Fruit fly (Drosophila melanogaster) whole organism, embryonic: Measurements from ENCODE around the gene Mst77F.
A peak's percentile ranks its signal among the peaks of the same experiment; 100 is the strongest.

Experiments used
- Atf6 ChIP-seq: fragments of 200-800 bp; sonication (Bioruptor generic); IDR thresholded peaks from 2 replicates; pipeline ENCODE4 v1.3.6; 2022; ENCODE audit warnings: missing biosample characterization, missing genetic modification characterization
- B-H1 ChIP-seq: fragments of 200-800 bp; sonication (Bioruptor generic); IDR thresholded peaks from 3 replicates; pipeline ENCODE4 v1.3.6; 2022; ENCODE audit warnings: missing biosample characterization, missing genetic modification characterization
- CG1024 ChIP-seq: fragments of 200-800 bp; sonication (Bioruptor generic); IDR thresholded peaks from 2 replicates; pipeline ENCODE4 v1.3.6; 2022; ENCODE audit warnings: missing biosample characterization, missing genetic modification characterization
- CG10274 ChIP-seq: fragments of 200-800 bp; sonication (Bioruptor generic); optimal IDR thresholded peaks from 3 replicates; lab custom pipeline; 2017; ENCODE audit warnings: missing biosample characterization, mild to moderate bottlenecking, missing genetic modification characterization
- CG10543 ChIP-seq: fragments of 200-800 bp; sonication (Bioruptor generic); optimal IDR thresholded peaks from 3 replicates; lab custom pipeline; 2017; ENCODE audit warnings: missing biosample characterization, mild to moderate bottlenecking, missing genetic modification characterization, moderate library complexity
- CG12155 ChIP-seq: fragments of 200-800 bp; sonication (Bioruptor generic); optimal IDR thresholded peaks from 3 replicates; lab custom pipeline; 2016; ENCODE audit warnings: missing biosample characterization, missing genetic modification characterization
- CG12942 ChIP-seq: fragments of 200-800 bp; sonication (Bioruptor generic); optimal IDR thresholded peaks from 3 replicates; lab custom pipeline; 2016; ENCODE audit warnings: missing biosample characterization, missing genetic modification characterization
- CG13424 ChIP-seq: fragments of 200-800 bp; sonication (Bioruptor generic); optimal IDR thresholded peaks from 2 replicates; lab custom pipeline; 2019; ENCODE audit warnings: missing biosample characterization, mild to moderate bottlenecking, missing genetic modification characterization, moderate library complexity
- CG14014 ChIP-seq: fragments of 200-800 bp; sonication (Bioruptor generic); IDR thresholded peaks from 2 replicates; pipeline ENCODE4 v1.3.6; 2022; ENCODE audit warnings: missing biosample characterization, missing genetic modification characterization
- CG15514 ChIP-seq: fragments of 200-800 bp; sonication (Bioruptor generic); optimal IDR thresholded peaks from 3 replicates; lab custom pipeline; 2017; ENCODE audit warnings: missing biosample characterization, missing genetic modification characterization, mild to moderate bottlenecking, moderate library complexity, missing genetic modification reagents
- CG17568 ChIP-seq: fragments of 200-800 bp; sonication (Bioruptor generic); optimal IDR thresholded peaks from 2 replicates; lab custom pipeline; 2018; ENCODE audit warnings: missing biosample characterization, mild to moderate bottlenecking, missing genetic modification characterization, moderate library complexity
- CG18476 ChIP-seq: fragments of 200-800 bp; sonication (Bioruptor generic); optimal IDR thresholded peaks from 2 replicates; lab custom pipeline; 2016; ENCODE audit warnings: missing biosample characterization, mild to moderate bottlenecking, missing genetic modification characterization
- CG30431 ChIP-seq: fragments of 200-800 bp; sonication (Bioruptor generic); optimal IDR thresholded peaks from 2 replicates; lab custom pipeline; 2017; ENCODE audit warnings: missing biosample characterization, missing genetic modification characterization
- CG31441 ChIP-seq: fragments of 200-800 bp; sonication (Bioruptor generic); IDR thresholded peaks from 2 replicates; pipeline ENCODE4 v1.3.6; 2022; ENCODE audit warnings: missing biosample characterization, missing genetic modification characterization
- CG32532 ChIP-seq: fragments of 200-800 bp; sonication (Bioruptor generic); IDR thresholded peaks from 2 replicates; pipeline ENCODE4 v1.3.6; 2022; ENCODE audit warnings: missing biosample characterization, missing genetic modification characterization
- CG3281 ChIP-seq: fragments of 200-800 bp; sonication (Bioruptor generic); optimal IDR thresholded peaks from 3 replicates; lab custom pipeline; 2017; ENCODE audit warnings: missing biosample characterization, mild to moderate bottlenecking, missing genetic modification characterization
- CG33213 ChIP-seq: fragments of 200-800 bp; sonication (Bioruptor generic); optimal IDR thresholded peaks from 3 replicates; lab custom pipeline; 2016; ENCODE audit warnings: missing biosample characterization, missing genetic modification characterization
- CG3726 ChIP-seq: fragments of 200-800 bp; sonication (Bioruptor generic); IDR thresholded peaks from 3 replicates; pipeline ENCODE4, ENCODE4 v1.3.6; 2022; ENCODE audit warnings: missing biosample characterization, missing genetic modification characterization
- CG4424 ChIP-seq: fragments of 200-800 bp; sonication (Bioruptor generic); optimal IDR thresholded peaks from 3 replicates; lab custom pipeline; 2016; ENCODE audit warnings: missing biosample characterization, missing genetic modification characterization
- CG6254 ChIP-seq: fragments of 200-800 bp; sonication (Bioruptor generic); optimal IDR thresholded peaks from 3 replicates; lab custom pipeline; 2017; ENCODE audit warnings: mild to moderate bottlenecking, missing biosample characterization, missing genetic modification reagents, missing genetic modification characterization
- CG7786 ChIP-seq: fragments of 200-800 bp; sonication (Bioruptor generic); optimal IDR thresholded peaks from 2 replicates; lab custom pipeline; 2016; ENCODE audit warnings: missing biosample characterization, missing genetic modification characterization
- CG7928 ChIP-seq: fragments of 200-800 bp; sonication (Bioruptor generic); optimal IDR thresholded peaks from 2 replicates; lab custom pipeline; 2017; ENCODE audit warnings: missing biosample characterization, mild to moderate bottlenecking, missing genetic modification characterization
- CG7963 ChIP-seq: fragments of 200-800 bp; sonication (Bioruptor generic); IDR thresholded peaks from 3 replicates; pipeline ENCODE4 v1.3.6; 2022; ENCODE audit warnings: missing biosample characterization, missing genetic modification characterization; ENCODE audit not compliant: partially characterized antibody
- CG9215 ChIP-seq: fragments of 200-800 bp; sonication (Bioruptor generic); IDR thresholded peaks from 2 replicates; pipeline ENCODE4 v1.3.6; 2022; ENCODE audit warnings: missing biosample characterization, missing genetic modification characterization
- CHES-1-like ChIP-seq: fragments of 200-800 bp; sonication (Bioruptor generic); optimal IDR thresholded peaks from 2 replicates; lab custom pipeline; 2016; ENCODE audit warnings: missing biosample characterization, missing genetic modification characterization
- Dbx ChIP-seq: fragments of 200-800 bp; sonication (Bioruptor generic); IDR thresholded peaks from 3 replicates; pipeline ENCODE4 v1.3.6; 2022; ENCODE audit warnings: missing biosample characterization, missing genetic modification characterization
- Dip3 ChIP-seq: fragments of 200-800 bp; sonication (Bioruptor generic); optimal IDR thresholded peaks from 3 replicates; lab custom pipeline; 2016; ENCODE audit warnings: missing biosample characterization, missing genetic modification characterization
- Ets97D ChIP-seq: fragments of 200-800 bp; sonication (Bioruptor generic); optimal IDR thresholded peaks from 3 replicates; lab custom pipeline; 2016; ENCODE audit warnings: missing biosample characterization, missing genetic modification characterization
- Fer2 ChIP-seq: fragments of 200-800 bp; sonication (Bioruptor generic); optimal IDR thresholded peaks from 2 replicates; lab custom pipeline; 2018; ENCODE audit warnings: missing biosample characterization, mild to moderate bottlenecking, missing genetic modification characterization, moderate library complexity
- HLH54F ChIP-seq: fragments of 200-800 bp; sonication (Bioruptor generic); optimal IDR thresholded peaks from 3 replicates; lab custom pipeline; 2016; ENCODE audit warnings: missing biosample characterization, missing genetic modification characterization
- Hr3 ChIP-seq: fragments of 200-800 bp; sonication (Bioruptor generic); optimal IDR thresholded peaks from 3 replicates; lab custom pipeline; 2016; ENCODE audit warnings: missing biosample characterization, missing genetic modification characterization
- Max ChIP-seq: fragments of 200-800 bp; sonication (Bioruptor generic); optimal IDR thresholded peaks from 2 replicates; lab custom pipeline; 2016; ENCODE audit warnings: missing biosample characterization, mild to moderate bottlenecking, missing genetic modification characterization
- Sin3A ChIP-seq: fragments of >200 bp; optimal IDR thresholded peaks from 2 replicates; lab custom pipeline; 2018
- Six4 ChIP-seq: fragments of 200-800 bp; sonication (Bioruptor generic); optimal IDR thresholded peaks from 2 replicates; lab custom pipeline; 2016; ENCODE audit warnings: missing biosample characterization, missing genetic modification characterization
- az2 ChIP-seq: fragments of 200-800 bp; sonication (Bioruptor generic); optimal IDR thresholded peaks from 3 replicates; lab custom pipeline; 2016; ENCODE audit warnings: missing biosample characterization, missing genetic modification characterization
- cad ChIP-seq: fragments of >200 bp; optimal IDR thresholded peaks from 2 replicates; lab custom pipeline; 2017; ENCODE audit warnings: missing biosample characterization, missing genetic modification characterization
- cwo ChIP-seq: fragments of 200-800 bp; sonication (Bioruptor generic); optimal IDR thresholded peaks from 3 replicates; lab custom pipeline; 2017; ENCODE audit warnings: missing biosample characterization, missing genetic modification characterization, mild to moderate bottlenecking, moderate library complexity, missing genetic modification reagents
- dmrt11E ChIP-seq: fragments of 200-800 bp; sonication (Bioruptor generic); optimal IDR thresholded peaks from 3 replicates; lab custom pipeline; 2018; ENCODE audit warnings: missing biosample characterization, mild to moderate bottlenecking, missing genetic modification characterization, moderate library complexity
- fd102C ChIP-seq: fragments of 200-800 bp; sonication (Bioruptor generic); optimal IDR thresholded peaks from 2 replicates; lab custom pipeline; 2018; ENCODE audit warnings: missing biosample characterization, mild to moderate bottlenecking, missing genetic modification characterization, moderate library complexity
- gfzf ChIP-seq: fragments of 200-800 bp; sonication (Bioruptor generic); optimal IDR thresholded peaks from 2 replicates; lab custom pipeline; 2016; ENCODE audit warnings: missing biosample characterization, mild to moderate bottlenecking, missing genetic modification characterization, moderate library complexity
- grn ChIP-seq: fragments of 200-800 bp; sonication (Bioruptor generic); optimal IDR thresholded peaks from 3 replicates; lab custom pipeline; 2017; ENCODE audit warnings: missing biosample characterization, missing genetic modification characterization
- mld ChIP-seq: fragments of 200-800 bp; sonication (Bioruptor generic); IDR thresholded peaks from 3 replicates; pipeline ENCODE4 v1.3.6; 2022; ENCODE audit warnings: missing biosample characterization, missing genetic modification characterization; ENCODE audit not compliant: partially characterized antibody
- otp ChIP-seq: fragments of 200-800 bp; sonication (Bioruptor generic); IDR thresholded peaks from 3 replicates; pipeline ENCODE4, ENCODE4 v1.3.6; 2022; ENCODE audit warnings: missing biosample characterization, missing genetic modification characterization
- pita ChIP-seq: fragments of 200-800 bp; sonication (Bioruptor generic); optimal IDR thresholded peaks from 2 replicates; lab custom pipeline; 2017; ENCODE audit warnings: missing biosample characterization, mild to moderate bottlenecking, missing genetic modification characterization
- ro ChIP-seq: fragments of 200-800 bp; sonication (Bioruptor generic); IDR thresholded peaks from 2 replicates; pipeline ENCODE4 v1.3.6; 2022; ENCODE audit warnings: missing biosample characterization, missing genetic modification characterization
- sima ChIP-seq: fragments of 200-800 bp; sonication (Bioruptor generic); optimal IDR thresholded peaks from 2 replicates; lab custom pipeline; 2016; ENCODE audit warnings: missing biosample characterization, missing genetic modification characterization
- toy ChIP-seq: fragments of 200-800 bp; sonication (Bioruptor generic); IDR thresholded peaks from 2 replicates; pipeline ENCODE4 v1.3.6; 2022; ENCODE audit warnings: missing biosample characterization, missing genetic modification characterization
- trh ChIP-seq: fragments of 200-800 bp; sonication (Bioruptor generic); optimal IDR thresholded peaks from 2 replicates; lab custom pipeline; 2016; ENCODE audit warnings: missing biosample characterization, missing genetic modification characterization
- yki ChIP-seq: fragments of >200 bp; optimal IDR thresholded peaks from 3 replicates; lab custom pipeline; 2018
- z ChIP-seq: fragments of 200-800 bp; sonication (Bioruptor generic); IDR thresholded peaks from 3 replicates; pipeline ENCODE4 v1.3.6; 2022; ENCODE audit warnings: missing biosample characterization, missing genetic modification characterization
- zfh2 ChIP-seq: fragments of 200-800 bp; sonication (Bioruptor generic); optimal IDR thresholded peaks from 2 replicates; lab custom pipeline; 2016; ENCODE audit warnings: missing biosample characterization, missing genetic modification characterization

The Mst77F gene

DNA sequence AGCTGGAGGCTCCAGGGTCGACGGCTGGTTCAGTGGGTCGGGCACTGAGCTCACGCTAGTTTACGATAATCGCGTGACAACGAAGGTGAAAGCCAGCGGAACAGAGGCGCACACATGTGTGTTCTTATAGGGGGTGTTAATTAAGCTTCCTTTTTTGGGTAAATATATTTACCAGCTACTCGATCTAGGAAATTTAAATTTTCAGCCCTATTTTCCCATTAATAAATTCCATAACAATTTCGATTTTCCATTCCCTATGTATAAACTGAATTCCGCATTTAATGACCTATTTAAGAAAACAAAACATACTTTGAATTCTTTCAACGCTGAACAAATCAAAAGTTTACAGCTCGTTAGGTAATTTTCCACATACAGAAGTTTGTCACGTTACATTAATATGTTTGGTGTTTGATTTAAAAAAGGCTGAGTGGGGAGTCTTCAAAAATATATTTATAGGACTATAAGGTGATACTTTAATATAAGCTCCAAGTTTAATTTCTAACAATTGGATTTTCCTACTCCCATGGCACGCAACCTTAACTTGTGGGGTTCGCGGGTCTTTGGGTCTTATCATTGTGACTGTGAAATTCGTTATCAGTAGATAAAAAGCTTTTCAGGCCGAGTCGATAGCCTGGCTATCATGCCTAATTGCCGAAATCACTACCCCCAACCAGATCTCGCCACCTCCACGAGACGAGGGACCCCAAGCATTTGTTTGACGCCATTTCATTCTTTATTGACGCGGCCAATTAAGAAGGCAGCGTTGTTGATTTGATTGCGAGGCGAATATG is 19.4 kb upstream of the Mst77F start, which contains the start of gene CG13255 (continued):
- TF ChIP-seq CG1024 (GFP tag; lab: Robert Waterston, UW) (no peak), CG15514 (GFP tag; lab: Kevin White, UChicago) (peak; percentile 3), Ets97D (no peak), toy (GFP tag; lab: Robert Waterston, UW) (no peak), pita (GFP tag; lab: Kevin White, UChicago) (no peak), grn (GFP tag; lab: Kevin White, UChicago) (peak; percentile 13), trh (GFP tag; lab: Kevin White, UChicago) (no peak), CG10274 (GFP tag; lab: Kevin White, UChicago) (peak; percentile 42), Max (GFP tag; lab: Kevin White, UChicago) (no peak), cwo (peak; percentile 78), CG12942 (no peak), Atf6 (GFP tag; lab: Robert Waterston, UW) (no peak), CG18476 (GFP tag; lab: Kevin White, UChicago) (no peak), Hr3 (GFP tag; lab: Kevin White, UChicago) (peak; percentile 33), HLH54F (GFP tag; lab: Kevin White, UChicago) (peak; percentile 59), Fer2 (tag; lab: Kevin White, UChicago) (no peak), otp (GFP tag; lab: Robert Waterston, UW) (no peak), CG10543 (GFP tag; lab: Kevin White, UChicago) (peak; percentile 48), yki (no peak), dmrt11E (no peak), CG7786 (GFP tag; lab: Kevin White, UChicago) (peak; percentile 45), CG4424 (GFP tag; lab: Kevin White, UChicago) (peak; percentile 50), CG9215 (GFP tag; lab: Robert Waterston, UW) (peak; percentile 36; the same call in 1 of the 2 replicates), CG33213 (GFP tag; lab: Kevin White, UChicago) (no peak), CG17568 (GFP tag; lab: Kevin White, UChicago) (no peak), CG12155 (GFP tag; lab: Kevin White, UChicago) (peak; percentile 29), Dip3 (GFP tag; lab: Kevin White, UChicago) (peak; percentile 57), Dbx (GFP tag; lab: Robert Waterston, UW) (no peak), CG3726 (no peak), CG14014 (no peak), CG13424 (tag; lab: Kevin White, UChicago) (peak; percentile 54), CG6254 (GFP tag; lab: Kevin White, UChicago) (no peak), ro (GFP tag; lab: Robert Waterston, UW) (no peak), B-H1 (GFP tag; lab: Robert Waterston, UW) (no peak), CG32532 (GFP tag; lab: Robert Waterston, UW) (peak; percentile 52), Sin3A (lab: Kevin White, UChicago) (no peak), CG31441 (GFP tag; lab: Robert Waterston, UW) (peak; percentile 21; the same call in 1 of the 2 replicates), CG3281 (GFP tag; lab: Kevin White, UChicago) (peak; percentile 69), cad (GFP tag; lab: Kevin White, UChicago) (no peak), CG30431 (GFP tag; lab: Kevin White, UChicago) (no peak), sima (GFP tag; lab: Kevin White, UChicago) (no peak), Six4 (GFP tag; lab: Kevin White, UChicago) (no peak), fd102C (GFP tag; lab: Kevin White, UChicago) (no peak), CHES-1-like (GFP tag; lab: Kevin White, UChicago) (peak; percentile 48), mld (GFP tag; lab: Robert Waterston, UW) (no peak), CG7963 (GFP tag; lab: Robert Waterston, UW) (no peak), gfzf (GFP tag; lab: Kevin White, UChicago) (no peak), z (no peak), CG7928 (GFP tag; lab: Kevin White, UChicago) (no peak), zfh2 (GFP tag; lab: Kevin White, UChicago) (peak; percentile 64), az2 (GFP tag; lab: Kevin White, UChicago) (peak; percentile 14)
